Worm (Caenorhabditis elegans): ENCODE data around the gene stn-2.

The stn-2 gene

DNA sequence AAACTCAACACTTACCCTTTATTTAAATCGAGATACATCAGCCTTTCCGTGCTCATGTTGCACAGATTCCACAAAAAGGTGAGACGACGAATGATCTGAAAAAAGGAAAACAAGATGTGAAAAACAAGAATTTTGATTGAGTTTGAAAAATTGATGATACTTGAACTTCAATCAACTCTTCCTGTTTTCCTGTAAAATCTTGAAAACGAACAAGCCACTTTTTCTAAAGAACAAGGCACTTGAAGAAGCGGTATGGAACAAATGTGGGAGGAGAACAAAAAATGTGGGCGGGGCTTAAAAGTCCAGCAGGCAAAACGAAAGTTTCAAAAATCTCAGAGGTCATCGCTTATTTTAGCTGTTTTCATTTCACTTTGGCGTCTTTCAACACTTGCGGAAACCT, 26.6 kb upstream of the stn-2 start, which contains the start of gene kvs-1:
TSS of gene kvs-1 (minus strand) at position 101 of the 400 bp plus-strand sequence.
- TF ChIP-seq pax-1 (tag; optimal IDR thresholded peaks at IDR 0.05) (no peak), ztf-16 (tag; optimal IDR thresholded peaks at IDR 0.05) (no peak), syd-9 (tag; optimal IDR thresholded peaks at IDR 0.05) (no peak), sox-2 (GFP tag; IDR thresholded peaks at IDR 0.05) (no peak), hlh-30 (tag; optimal IDR thresholded peaks at IDR 0.05; ENCODE audit: insufficient read depth) (no peak), ceh-30 (tag; optimal IDR thresholded peaks at IDR 0.05) (no peak), zip-5 (tag; optimal IDR thresholded peaks at IDR 0.05) (no peak), fkh-6 (tag; optimal IDR thresholded peaks at IDR 0.05) (no peak)

ce11 chrX:7703863-7704262, 23.4 kb upstream of the stn-2 start:
- TF ChIP-seq unc-55 (GFP tag; optimal IDR thresholded peaks at IDR 0.05) (no peak), K02D7.2 (tag; optimal IDR thresholded peaks at IDR 0.05) (no peak), pros-1 (tag; optimal IDR thresholded peaks at IDR 0.05) (no peak), nhr-232 (tag; optimal IDR thresholded peaks at IDR 0.05) (no peak)

DNA sequence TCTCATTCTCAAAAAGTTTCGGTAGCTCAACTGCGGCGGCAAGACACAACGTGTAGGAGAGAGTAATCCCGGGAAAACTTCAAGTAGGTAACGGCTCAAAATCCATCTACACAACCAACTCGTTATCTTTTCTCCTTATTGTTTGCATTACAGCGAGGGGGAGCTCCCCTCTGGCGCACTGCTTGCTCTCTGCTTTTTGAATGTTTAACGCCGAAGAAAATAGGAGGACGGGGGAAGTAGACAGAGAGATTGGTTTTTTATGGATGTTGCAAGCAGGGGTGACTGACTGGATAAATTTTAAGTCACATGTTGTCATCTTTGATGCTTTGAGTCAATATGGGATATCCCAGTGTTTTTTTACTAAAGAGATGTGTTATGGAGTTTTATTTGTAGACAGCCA, 9.2 kb upstream of the stn-2 start:
- TF ChIP-seq lim-6 (tag; optimal IDR thresholded peaks at IDR 0.05) = no peak
- TF ChIP-seq odd-2 (tag; optimal IDR thresholded peaks at IDR 0.05) = no peak
- no peak for TF ChIP-seq fax-1 (tag; optimal IDR thresholded peaks at IDR 0.05)
- no peak for TF ChIP-seq K09A11.1 (tag; optimal IDR thresholded peaks at IDR 0.05; ENCODE audit: insufficient read depth)
- TF ChIP-seq K02D7.2 (tag; optimal IDR thresholded peaks at IDR 0.05) = no peak
- TF ChIP-seq ceh-9 (tag; optimal IDR thresholded peaks at IDR 0.05) = no peak
- TF ChIP-seq ttx-3 (tag; optimal IDR thresholded peaks at IDR 0.05) = no peak
- no peak for TF ChIP-seq ceh-19 (GFP tag; optimal IDR thresholded peaks at IDR 0.05)
- no peak for TF ChIP-seq sdc-2 (tag; optimal IDR thresholded peaks at IDR 0.05)
- TF ChIP-seq npax-4 (tag; optimal IDR thresholded peaks at IDR 0.05) = no peak
- no peak for TF ChIP-seq pqm-1 (tag; optimal IDR thresholded peaks at IDR 0.05)
- no peak for TF ChIP-seq ceh-22 (tag; optimal IDR thresholded peaks at IDR 0.05)
- TF ChIP-seq ahr-1 (tag; optimal IDR thresholded peaks at IDR 0.05) = no peak
- TF ChIP-seq ceh-6 (GFP tag; optimal IDR thresholded peaks at IDR 0.05) = no peak
- TF ChIP-seq T23F11.4 (GFP tag; optimal IDR thresholded peaks at IDR 0.05) = no peak
- TF ChIP-seq hlh-8 (tag; optimal IDR thresholded peaks at IDR 0.05) = no peak
- no peak for TF ChIP-seq hlh-30 (tag; optimal IDR thresholded peaks at IDR 0.05; ENCODE audit: insufficient read depth)
- TF ChIP-seq nhr-11 (tag; optimal IDR thresholded peaks at IDR 0.05) = no peak

- no peak for TF ChIP-seq zip-5 (tag; optimal IDR thresholded peaks at IDR 0.05)
These were observed 8.7 kb upstream of the stn-2 start, which contains the start of gene clik-2 for ce11 chrX:7689119-7689518. clik-2 (minus strand) TSS chrX:7689219.

ce11 chrX:7681965-7682946, 1.8 kb upstream of the stn-2 start, which contains the start of gene unc-18:
unc-18 (plus strand) TSS chrX:7682896.
- TF ChIP-seq gmeb-2 (tag; optimal IDR thresholded peaks at IDR 0.05) (no peak), madf-2 (tag; optimal IDR thresholded peaks at IDR 0.05) (no peak), pax-1 (tag; optimal IDR thresholded peaks at IDR 0.05) (no peak), sox-4 (tag; optimal IDR thresholded peaks at IDR 0.05) (no peak), nhr-232 (tag; optimal IDR thresholded peaks at IDR 0.05) (no peak), ceh-6 (GFP tag; optimal IDR thresholded peaks at IDR 0.05) (no peak), unc-42 (tag; optimal IDR thresholded peaks at IDR 0.05) (peak; percentile 69), rnt-1 (tag; optimal IDR thresholded peaks at IDR 0.05) (no peak), eyg-1 (tag; optimal IDR thresholded peaks at IDR 0.05) (no peak), ceh-48 (tag; optimal IDR thresholded peaks at IDR 0.05) (peak; percentile 97), ceh-31 (tag; optimal IDR thresholded peaks at IDR 0.05) (peak; percentile 34), hlh-15 (tag; optimal IDR thresholded peaks at IDR 0.05) (no peak), ets-4 (tag; optimal IDR thresholded peaks at IDR 0.05) (no peak)
